Fruit fly (Drosophila melanogaster): ENCODE measurements around the gene CG33673.
A peak's percentile ranks its signal among the peaks of the same experiment; 100 is the strongest.

Gene CG33673

DNA sequence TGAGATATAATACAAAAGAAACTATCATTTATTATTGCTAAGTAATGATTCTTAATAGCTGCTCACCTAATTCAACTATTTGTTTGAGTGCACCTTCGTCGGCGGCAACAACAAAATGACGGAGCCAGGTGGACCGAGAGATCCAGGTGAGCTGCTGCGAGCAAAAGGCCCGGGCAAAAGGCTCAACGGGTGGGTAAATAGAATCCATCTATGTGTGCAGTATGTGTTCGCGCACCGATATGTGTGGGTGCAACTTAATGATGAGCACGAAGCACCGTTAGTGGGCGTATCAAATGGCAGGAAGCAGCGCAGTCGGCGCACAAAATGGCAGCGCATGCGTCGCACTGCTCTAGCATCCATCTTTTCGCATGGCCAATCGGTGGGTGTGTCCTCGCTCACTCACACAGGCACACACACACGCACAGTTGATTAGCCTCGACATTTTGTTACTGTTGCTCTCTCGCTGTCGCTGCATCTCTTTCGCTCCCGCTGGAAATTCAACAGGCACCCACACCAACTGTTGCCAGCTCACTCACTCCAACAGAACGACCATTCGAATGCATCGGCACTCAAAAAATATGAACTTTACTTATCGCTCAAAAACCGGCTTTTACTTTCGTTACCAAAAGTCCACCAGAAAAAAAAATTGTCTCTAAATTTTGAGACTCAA, 26.1 kb upstream of the CG33673 start (continued):
- no peak for TF ChIP-seq CG32767 (GFP tag; IDR thresholded peaks at IDR 0.05)
- no peak for TF ChIP-seq GATAe (GFP tag; conservative IDR thresholded peaks at IDR 0.05)
- peak; percentile 73 for TF ChIP-seq gsb-n (tag; optimal IDR thresholded peaks at IDR 0.05)
- no peak for TF ChIP-seq CG7786 (GFP tag; optimal IDR thresholded peaks at IDR 0.05)
- TF ChIP-seq Hsf (GFP tag; optimal IDR thresholded peaks at IDR 0.05), result no peak
- TF ChIP-seq Vsx1 (GFP tag; optimal IDR thresholded peaks at IDR 0.05), result peak; percentile 99
- no peak for TF ChIP-seq Ptx1 (GFP tag; IDR thresholded peaks at IDR 0.05)
- no peak for TF ChIP-seq Usf (GFP tag; optimal IDR thresholded peaks at IDR 0.05)
- no peak for TF ChIP-seq repo (GFP tag; optimal IDR thresholded peaks at IDR 0.05)
- TF ChIP-seq CG6254 (GFP tag; optimal IDR thresholded peaks at IDR 0.05), result no peak
- no peak for TF ChIP-seq Hey (tag; optimal IDR thresholded peaks at IDR 0.05)
- no peak for TF ChIP-seq dmrt11E (tag; optimal IDR thresholded peaks at IDR 0.05)
- no peak for TF ChIP-seq CG11504 (tag; optimal IDR thresholded peaks at IDR 0.05)
- peak; percentile 97 for TF ChIP-seq CG8478 (optimal IDR thresholded peaks at IDR 0.05)
- TF ChIP-seq B-H1 (GFP tag; IDR thresholded peaks at IDR 0.05), result no peak
- TF ChIP-seq Bdp1 (GFP tag; optimal IDR thresholded peaks at IDR 0.05), result no peak
- peak; percentile 1 for TF ChIP-seq HLHmδ (GFP tag; optimal IDR thresholded peaks at IDR 0.05)
- TF ChIP-seq br (optimal IDR thresholded peaks at IDR 0.05), result no peak
- peak; percentile 75 for TF ChIP-seq abd-A (tag; optimal IDR thresholded peaks at IDR 0.05)
- TF ChIP-seq Bteb2 (GFP tag; optimal IDR thresholded peaks at IDR 0.05), result no peak
- TF ChIP-seq CG32532 (GFP tag; IDR thresholded peaks at IDR 0.05), result peak; percentile 19; the same call in 1 of the 2 replicates
- TF ChIP-seq cg (GFP tag; optimal IDR thresholded peaks at IDR 0.05), result peak; percentile 97
- TF ChIP-seq CG11723 (GFP tag; optimal IDR thresholded peaks at IDR 0.05), result no peak
- no peak for TF ChIP-seq E2f1 (GFP tag; IDR thresholded peaks at IDR 0.05)
- TF ChIP-seq CkIIα-i1 (GFP tag; IDR thresholded peaks at IDR 0.05), result no peak
- no peak for TF ChIP-seq ro (GFP tag; IDR thresholded peaks at IDR 0.05)
- TF ChIP-seq tio (GFP tag; optimal IDR thresholded peaks at IDR 0.05), result no peak
- no peak for TF ChIP-seq Dref (GFP tag; IDR thresholded peaks at IDR 0.05)
- no peak for TF ChIP-seq CG12659 (GFP tag; optimal IDR thresholded peaks at IDR 0.05)
- no peak for TF ChIP-seq CG7357 (GFP tag; IDR thresholded peaks at IDR 0.05)
- no peak for TF ChIP-seq lilli (GFP tag; optimal IDR thresholded peaks at IDR 0.05)
- TF ChIP-seq nmo (GFP tag; optimal IDR thresholded peaks at IDR 0.05), result peak; percentile 35
- TF ChIP-seq CG4404 (GFP tag; IDR thresholded peaks at IDR 0.05), result no peak
- TF ChIP-seq CG11247 (GFP tag; IDR thresholded peaks at IDR 0.05), result no peak
- no peak for TF ChIP-seq CHES-1-like (GFP tag; optimal IDR thresholded peaks at IDR 0.05)
- TF ChIP-seq BtbVII (GFP tag; optimal IDR thresholded peaks at IDR 0.05), result no peak
- no peak for TF ChIP-seq wor (GFP tag; IDR thresholded peaks at IDR 0.05)
- TF ChIP-seq vvl (GFP tag; IDR thresholded peaks at IDR 0.05), result peak; percentile 31; the same call in 1 of the 2 replicates
- no peak for TF ChIP-seq Rfx (GFP tag; IDR thresholded peaks at IDR 0.05)
- TF ChIP-seq ttk (GFP tag; IDR thresholded peaks at IDR 0.05), result no peak
- TF ChIP-seq Camta (GFP tag; optimal IDR thresholded peaks at IDR 0.05), result no peak
- no peak for TF ChIP-seq nom (GFP tag; optimal IDR thresholded peaks at IDR 0.05)
- TF ChIP-seq bcd (GFP tag; optimal IDR thresholded peaks at IDR 0.05), result no peak
- no peak for TF ChIP-seq CG10147 (GFP tag; optimal IDR thresholded peaks at IDR 0.05)
- TF ChIP-seq Max (GFP tag; optimal IDR thresholded peaks at IDR 0.05), result no peak
- peak; percentile 99 for TF ChIP-seq Nf-YC (tag; optimal IDR thresholded peaks at IDR 0.05)
- no peak for TF ChIP-seq CG18599 (GFP tag; optimal IDR thresholded peaks at IDR 0.05)
- TF ChIP-seq CG6813 (GFP tag; optimal IDR thresholded peaks at IDR 0.05), result no peak
- TF ChIP-seq dmrt99B (tag; optimal IDR thresholded peaks at IDR 0.05), result no peak
- no peak for TF ChIP-seq mam (GFP tag; optimal IDR thresholded peaks at IDR 0.05)
- no peak for TF ChIP-seq crp (GFP tag; optimal IDR thresholded peaks at IDR 0.05)
